Worm (Caenorhabditis elegans) whole organism, L4 larva: ENCODE measurements around the gene F40G12.4.

Experiments used
- ctbp-1 ChIP-seq: fragments of 200-800 bp; sonication (Bioruptor generic); IDR thresholded peaks from 2 replicates; pipeline ENCODE4 v1.3.6; 2022; ENCODE audit warnings: missing genetic modification reagents, missing genetic modification characterization, missing compliant biosample characterization
- hmg-1.1 ChIP-seq: fragments of 200-800 bp; sonication (Bioruptor generic); IDR thresholded peaks from 2 replicates; pipeline ENCODE4 v1.3.6; 2022; ENCODE audit warnings: missing genetic modification reagents, missing genetic modification characterization, missing compliant biosample characterization

Gene F40G12.4

ce11 chrV:14223141-14223540 lies 45.4 kb downstream of the F40G12.4 start:
- TF ChIP-seq ctbp-1 (no peak), hmg-1.1 (GFP tag; lab: Robert Waterston, UW) (no peak)
